Worm (Caenorhabditis elegans) whole organism, L1 larva: Measurements from ENCODE around the gene F21D5.9.
"Not testable (repeated sequence)": the region's sequence is repeated elsewhere in the genome, so short reads cannot be mapped to it uniquely, and the experiment has no call there.

Experiments
- C16A3.4 ChIP-seq: fragments of 150-350 bp; optimal IDR thresholded peaks from 2 replicates; lab custom pipeline; 2014; ENCODE audit warnings: missing biosample characterization, missing genetic modification characterization
- F16B12.6 ChIP-seq: fragments of 150-350 bp; optimal IDR thresholded peaks from 2 replicates; lab custom pipeline; 2014; ENCODE audit warnings: missing biosample characterization, missing genetic modification characterization
- Y116A8C.19 ChIP-seq: sonication (generic microtip); optimal IDR thresholded peaks from 2 replicates; lab custom pipeline; 2016; ENCODE audit warnings: missing compliant biosample characterization, missing genetic modification characterization, borderline replicate concordance
- ceh-63 ChIP-seq: fragments of 200-800 bp; sonication (Bioruptor generic); optimal IDR thresholded peaks from 2 replicates; lab custom pipeline; 2018; ENCODE audit warnings: mild to moderate bottlenecking, missing genetic modification characterization, missing compliant biosample characterization
- ceh-8 ChIP-seq: fragments of 200-800 bp; sonication (Bioruptor generic); optimal IDR thresholded peaks from 2 replicates; lab custom pipeline; 2018; ENCODE audit warnings: mild to moderate bottlenecking, missing genetic modification characterization, moderate library complexity, missing compliant biosample characterization
- ceh-88 ChIP-seq: fragments of 200-800 bp; sonication (Bioruptor generic); IDR thresholded peaks from 2 replicates; pipeline ENCODE4 v1.3.6; 2022; ENCODE audit warnings: missing genetic modification characterization, missing compliant biosample characterization
- ceh-90 ChIP-seq: sonication (generic microtip); optimal IDR thresholded peaks from 2 replicates; lab custom pipeline; 2016; ENCODE audit warnings: missing genetic modification characterization, missing compliant biosample characterization
- efl-1 ChIP-seq, 4 experiments: fragments of 150-350 bp; optimal IDR thresholded peaks in 3 of 4; peaks in 1 of 4; 1 replicate in 1 of 4; 2 replicates in 3 of 4; lab custom pipeline; 2014; ENCODE audit warnings: missing biosample characterization in 2 of 4, missing genetic modification characterization in 2 of 4, missing genetic modification reagents in 2 of 4
- efl-3 ChIP-seq: fragments of 200-800 bp; sonication (Bioruptor generic); optimal IDR thresholded peaks from 2 replicates; lab custom pipeline; 2018; ENCODE audit warnings: mild to moderate bottlenecking, missing genetic modification characterization, missing compliant biosample characterization
- egl-13 ChIP-seq: sonication (generic microtip); optimal IDR thresholded peaks from 2 replicates; lab custom pipeline; 2016; ENCODE audit warnings: missing genotype, missing genetic modification reagents, missing genetic modification characterization, missing compliant biosample characterization
- egl-27 ChIP-seq, 2 experiments: fragments of 150-350 bp in 1 of 2; sonication (generic microtip); optimal IDR thresholded peaks; 3 replicates each; lab custom pipeline; 2017 to 2018; ENCODE audit warnings: missing biosample characterization in 2 of 2, missing genetic modification characterization in 2 of 2, missing genetic modification reagents in 2 of 2
- elt-2 ChIP-seq: sonication (generic microtip); optimal IDR thresholded peaks from 2 replicates; lab custom pipeline; 2016; ENCODE audit warnings: missing genetic modification characterization, mild to moderate bottlenecking, inconsistent platforms, missing compliant biosample characterization, missing genetic modification reagents
- fkh-10 ChIP-seq: sonication (generic microtip); optimal IDR thresholded peaks from 2 replicates; lab custom pipeline; 2017; ENCODE audit warnings: missing biosample characterization, missing genetic modification reagents, missing genetic modification characterization
- fkh-8 ChIP-seq: sonication (generic microtip); optimal IDR thresholded peaks from 2 replicates; lab custom pipeline; 2016; ENCODE audit warnings: mild to moderate bottlenecking, missing genetic modification characterization, missing compliant biosample characterization
- fos-1 ChIP-seq: fragments of 150-350 bp; optimal IDR thresholded peaks from 2 replicates; lab custom pipeline; 2014; ENCODE audit warnings: missing biosample characterization, missing genetic modification characterization
- jun-1 ChIP-seq: fragments of 150-350 bp; optimal IDR thresholded peaks from 2 replicates; lab custom pipeline; 2014; ENCODE audit warnings: missing biosample characterization, missing genetic modification reagents, missing genetic modification characterization
- lin-13 ChIP-seq: fragments of 150-350 bp; optimal IDR thresholded peaks from 2 replicates; lab custom pipeline; 2014; ENCODE audit warnings: missing biosample characterization, missing genetic modification reagents, missing genetic modification characterization
- lir-3 ChIP-seq: sonication (generic microtip); optimal IDR thresholded peaks from 2 replicates; lab custom pipeline; 2016; ENCODE audit warnings: mild to moderate bottlenecking, missing genetic modification characterization, moderate library complexity, missing compliant biosample characterization; ENCODE audit not compliant: poor library complexity
- mep-1 ChIP-seq: fragments of 150-350 bp; optimal IDR thresholded peaks from 2 replicates; lab custom pipeline; 2014; ENCODE audit warnings: missing biosample characterization, missing genetic modification characterization
- nhr-12 ChIP-seq: sonication (generic microtip); optimal IDR thresholded peaks from 2 replicates; lab custom pipeline; 2017; ENCODE audit warnings: missing biosample characterization, missing genetic modification characterization
- nhr-237 ChIP-seq: fragments of 150-350 bp; optimal IDR thresholded peaks from 2 replicates; lab custom pipeline; 2014; ENCODE audit warnings: missing biosample characterization, missing genetic modification characterization
- nhr-28 ChIP-seq: fragments of 150-350 bp; optimal IDR thresholded peaks from 2 replicates; lab custom pipeline; 2014; ENCODE audit warnings: missing biosample characterization, missing genetic modification characterization
- nhr-71 ChIP-seq: sonication (generic microtip); optimal IDR thresholded peaks from 2 replicates; lab custom pipeline; 2016; ENCODE audit warnings: mild to moderate bottlenecking, missing genetic modification characterization, moderate library complexity, missing compliant biosample characterization
- nhr-76 ChIP-seq: sonication (generic microtip); optimal IDR thresholded peaks from 2 replicates; lab custom pipeline; 2017; ENCODE audit warnings: missing biosample characterization, missing genetic modification characterization
- nhr-84 ChIP-seq: sonication (generic microtip); optimal IDR thresholded peaks from 2 replicates; lab custom pipeline; 2017; ENCODE audit warnings: missing biosample characterization, missing genetic modification characterization
- pag-3 ChIP-seq: sonication (generic microtip); optimal IDR thresholded peaks from 2 replicates; lab custom pipeline; 2017; ENCODE audit warnings: missing genetic modification characterization, mild to moderate bottlenecking, missing compliant biosample characterization, antibody characterized with exemption, borderline replicate concordance; ENCODE audit not compliant: insufficient read depth
- skn-1 ChIP-seq: fragments of 150-350 bp; optimal IDR thresholded peaks from 2 replicates; lab custom pipeline; 2014; ENCODE audit warnings: missing biosample characterization, missing genetic modification characterization
- swsn-7 ChIP-seq: sonication (generic microtip); optimal IDR thresholded peaks from 2 replicates; lab custom pipeline; 2016; ENCODE audit warnings: missing genetic modification characterization, missing compliant biosample characterization
- unc-30 ChIP-seq: sonication (generic microtip); optimal IDR thresholded peaks from 2 replicates; lab custom pipeline; 2017; ENCODE audit warnings: missing biosample characterization, missing genetic modification characterization
- unc-62 ChIP-seq: fragments of 150-350 bp; optimal IDR thresholded peaks from 2 replicates; lab custom pipeline; 2014; ENCODE audit warnings: missing biosample characterization, missing genetic modification reagents, missing genetic modification characterization
- xbp-1 ChIP-seq: sonication (generic microtip); optimal IDR thresholded peaks from 2 replicates; lab custom pipeline; 2016; ENCODE audit warnings: missing genetic modification characterization, missing compliant biosample characterization
- zag-1 ChIP-seq: fragments of 150-350 bp; optimal IDR thresholded peaks from 2 replicates; lab custom pipeline; 2014; ENCODE audit warnings: missing biosample characterization, missing genetic modification characterization

F21D5.9 gene

DNA sequence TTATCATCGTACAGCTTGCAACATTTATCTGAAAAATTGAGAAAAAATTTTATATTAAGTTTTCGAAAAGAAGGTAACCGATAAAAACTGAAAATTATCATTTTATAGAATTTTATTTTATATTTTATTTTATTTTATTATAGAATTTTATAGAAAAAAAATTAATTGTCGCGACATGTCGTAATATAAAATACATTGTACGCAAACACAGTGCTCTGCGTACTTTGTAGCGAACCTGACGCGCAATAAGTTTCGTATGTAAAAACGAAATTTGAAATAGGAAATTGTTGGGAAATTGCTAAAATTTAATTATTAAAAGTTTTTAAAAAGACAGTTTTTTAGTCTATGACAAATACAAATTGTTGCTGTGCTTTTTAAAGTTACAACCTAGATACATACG is 32.3 kb upstream of the F21D5.9 start, which contains the start of the genes hst-1 and ints-6 (continued):
- TF ChIP-seq efl-3 = no peak
- no peak for TF ChIP-seq fkh-10 (GFP tag; lab: Kevin White, UChicago)
- peak; percentile 28 for TF ChIP-seq xbp-1 (tag; lab: Kevin White, UChicago)
- TF ChIP-seq ceh-88 (GFP tag; lab: Robert Waterston, UW) = no peak
- TF ChIP-seq fkh-8 (tag; lab: Kevin White, UChicago) = no peak
- no peak for TF ChIP-seq unc-62
- no peak for TF ChIP-seq jun-1
- TF ChIP-seq ceh-63 = no peak
- no peak for TF ChIP-seq lin-13

DNA sequence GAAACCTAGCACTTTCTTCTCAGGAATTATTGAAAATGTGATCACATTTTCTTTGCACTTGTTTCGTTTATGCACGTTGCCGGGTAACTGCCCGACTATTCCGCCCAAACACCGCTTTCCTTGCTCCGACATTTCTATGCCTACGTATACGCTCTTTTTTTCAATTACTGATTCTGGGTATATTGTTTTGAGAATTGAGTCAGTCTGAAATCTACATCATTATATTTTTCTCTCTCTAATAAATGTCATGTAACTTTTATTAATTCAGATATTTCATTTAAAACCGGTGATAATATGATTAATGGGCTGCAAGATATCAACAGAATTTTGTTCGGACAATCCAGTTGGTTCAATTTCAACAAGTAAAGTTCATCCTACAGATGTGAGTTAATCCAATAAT is 26.4 kb upstream of the F21D5.9 start, which contains the start of gene ttll-11:
TSS of gene ttll-11 (plus strand) at position 301 of the 400 bp plus-strand sequence.
- TF ChIP-seq lin-13 (no peak), skn-1 (tag; lab: Kevin White, UChicago) (no peak), mep-1 (tag; lab: Kevin White, UChicago) (no peak), swsn-7 (peak; percentile 5), efl-1 (optimal IDR thresholded peaks at IDR 0.05; lab: Kevin White, UChicago) (no peak), efl-1 (GFP tag; optimal IDR thresholded peaks at IDR 0.05 in 1 of 2; lab: Kevin White, UChicago) (no peak), efl-3 (no peak), unc-30 (no peak), nhr-71 (peak; percentile 31), fkh-8 (tag; lab: Kevin White, UChicago) (peak; percentile 76), ceh-63 (no peak), C16A3.4 (tag; lab: Kevin White, UChicago) (no peak), egl-27 (tag; optimal IDR thresholded peaks at IDR 0.05; lab: Kevin White, UChicago) (no peak), zag-1 (tag; lab: Kevin White, UChicago) (no peak), nhr-76 (tag; lab: Kevin White, UChicago) (no peak), xbp-1 (tag; lab: Kevin White, UChicago) (no peak)

DNA sequence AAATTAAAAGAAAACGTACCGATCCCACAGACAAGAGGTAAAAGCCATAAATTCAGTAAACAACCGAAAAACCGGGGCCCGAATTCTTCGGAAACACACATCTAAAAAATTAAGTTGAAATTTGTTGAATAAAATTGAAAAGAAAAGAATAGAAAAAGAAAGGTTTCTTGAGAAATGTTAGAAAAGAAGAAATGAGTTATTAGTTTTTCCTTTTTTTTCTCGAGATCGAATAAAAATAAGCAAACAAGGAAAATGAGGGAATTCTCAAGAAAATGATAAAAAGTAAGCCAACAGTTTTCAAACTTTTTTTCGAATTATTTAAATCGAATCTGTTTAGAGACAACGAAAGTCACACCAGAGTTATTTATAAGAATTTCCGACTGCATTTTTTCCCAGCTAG is 18.3 kb upstream of the F21D5.9 start, which contains the start of gene H23L24.4:
TSS of gene H23L24.4 (minus strand) at position 101 of the 400 bp plus-strand sequence.
- no peak for TF ChIP-seq lir-3 (tag; lab: Kevin White, UChicago)
- TF ChIP-seq nhr-12 (tag; lab: Kevin White, UChicago) = no peak
- TF ChIP-seq skn-1 (tag; lab: Kevin White, UChicago) = no peak
- no peak for TF ChIP-seq elt-2 (tag; lab: Kevin White, UChicago)
- no peak for TF ChIP-seq nhr-237 (tag; lab: Kevin White, UChicago)
- TF ChIP-seq F16B12.6 (tag; lab: Kevin White, UChicago) = no peak
- TF ChIP-seq nhr-28 (tag; lab: Kevin White, UChicago) = no peak
- TF ChIP-seq fos-1 (tag; lab: Kevin White, UChicago) = no peak
- no peak for TF ChIP-seq egl-13
- no peak for TF ChIP-seq ceh-90 (tag; lab: Kevin White, UChicago)
- TF ChIP-seq nhr-84 (tag; lab: Kevin White, UChicago) = no peak
- no peak for TF ChIP-seq pag-3 (tag; lab: Kevin White, UChicago)
- TF ChIP-seq ceh-8 (GFP tag; lab: Kevin White, UChicago) = no peak

DNA sequence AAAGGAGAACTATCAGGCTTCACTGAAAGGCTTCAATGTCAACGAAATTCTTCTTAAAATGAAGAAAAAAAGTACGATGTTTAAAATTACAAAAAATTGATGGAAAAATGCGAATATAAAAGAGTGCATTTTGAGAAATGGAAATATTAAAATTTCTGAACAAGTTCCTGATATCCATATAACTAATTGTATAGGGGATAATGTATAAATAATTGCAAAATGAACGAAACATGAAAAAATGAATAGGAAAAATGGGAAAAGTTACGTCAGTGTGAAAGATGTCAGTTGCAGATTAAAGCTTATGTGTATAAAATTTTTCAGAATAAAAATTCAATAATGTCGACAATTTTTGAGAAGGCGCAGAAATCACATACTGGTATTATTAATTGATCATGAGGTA is 15.8 kb upstream of the F21D5.9 start:
- no peak for TF ChIP-seq fos-1 (tag; lab: Kevin White, UChicago)
- no peak for TF ChIP-seq xbp-1 (tag; lab: Kevin White, UChicago)

DNA sequence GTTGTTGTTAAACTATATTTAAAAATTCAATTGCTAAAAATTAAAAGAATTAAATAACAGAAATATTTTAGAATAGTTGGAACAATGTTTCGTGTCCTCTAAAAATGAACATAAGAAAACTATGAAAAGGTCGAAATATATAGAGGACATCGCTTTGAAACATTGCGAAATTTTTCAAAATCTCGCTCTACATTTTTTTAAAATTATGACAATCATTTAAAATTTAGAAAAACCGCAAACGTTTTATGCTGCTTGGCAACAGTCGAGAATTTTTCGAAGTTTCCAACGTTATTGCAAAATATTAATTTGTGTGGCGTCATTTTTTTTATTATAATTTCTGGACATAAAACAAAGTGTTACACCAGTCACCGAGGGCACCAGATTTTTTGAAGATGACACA is 8.8 kb upstream of the F21D5.9 start, which contains the start of the genes parg-2 and ipla-5:
TSS of gene parg-2 (minus strand) at position 101 of the 400 bp plus-strand sequence.
TSS of gene ipla-5 (plus strand) at position 216 of the 400 bp plus-strand sequence.
- not testable (repeated sequence) for TF ChIP-seq Y116A8C.19; unc-30; nhr-28 (tag; lab: Kevin White, UChicago)
